Worm (Caenorhabditis elegans) whole organism, early embryonic: ENCODE measurements around the gene C50E3.12.

ENCODE experiments used
- B0310.2 ChIP-seq: sonication (generic microtip); optimal IDR thresholded peaks from 2 replicates; lab custom pipeline; 2016; ENCODE audit warnings: mild to moderate bottlenecking, missing genetic modification characterization, missing compliant biosample characterization
- F13C5.2 ChIP-seq: sonication (generic microtip); optimal IDR thresholded peaks from 2 replicates; lab custom pipeline; 2017; ENCODE audit warnings: mild to moderate bottlenecking, missing genetic modification characterization, inconsistent platforms, missing compliant biosample characterization
- aly-1 ChIP-seq: sonication (generic microtip); optimal IDR thresholded peaks from 2 replicates; lab custom pipeline; 2016; ENCODE audit warnings: missing genetic modification characterization, missing compliant biosample characterization
- ama-1 ChIP-seq: fragments of 150-350 bp; optimal IDR thresholded peaks from 2 replicates; lab custom pipeline; 2014
- ceh-13 ChIP-seq: fragments of 200-800 bp; sonication (Bioruptor generic); optimal IDR thresholded peaks from 2 replicates; lab custom pipeline; 2018; ENCODE audit warnings: mild to moderate bottlenecking, missing genetic modification characterization, missing compliant biosample characterization
- ceh-36 ChIP-seq: sonication (generic microtip); optimal IDR thresholded peaks from 2 replicates; lab custom pipeline; 2016; ENCODE audit warnings: missing genetic modification characterization, inconsistent platforms, missing compliant biosample characterization
- ets-7 ChIP-seq: sonication (generic microtip); optimal IDR thresholded peaks from 2 replicates; lab custom pipeline; 2016; ENCODE audit warnings: missing genotype, missing genetic modification characterization, missing compliant biosample characterization
- flt-1 ChIP-seq: fragments of 200-800 bp; sonication (Bioruptor generic); IDR thresholded peaks from 2 replicates; pipeline ENCODE4 v1.3.6; 2022; ENCODE audit warnings: missing genetic modification characterization, missing compliant biosample characterization
- hmbx-1 ChIP-seq: sonication (generic microtip); optimal IDR thresholded peaks from 2 replicates; lab custom pipeline; 2016; ENCODE audit warnings: mild to moderate bottlenecking, missing genetic modification characterization, missing compliant biosample characterization
- hmg-4 ChIP-seq: fragments of 200-800 bp; sonication (Bioruptor generic); optimal IDR thresholded peaks from 2 replicates; lab custom pipeline; 2018; ENCODE audit warnings: mild to moderate bottlenecking, missing genetic modification characterization, missing compliant biosample characterization
- hnd-1 ChIP-seq: sonication (generic microtip); optimal IDR thresholded peaks from 2 replicates; lab custom pipeline; 2016; ENCODE audit warnings: missing genetic modification characterization, missing compliant biosample characterization
- pes-1 ChIP-seq: fragments of 200-800 bp; sonication (Bioruptor generic); IDR thresholded peaks from 2 replicates; pipeline ENCODE4 v1.3.6; 2022; ENCODE audit warnings: missing genetic modification reagents, missing genetic modification characterization, missing compliant biosample characterization
- scrt-1 ChIP-seq: fragments of 200-800 bp; sonication (Bioruptor generic); IDR thresholded peaks from 2 replicates; pipeline ENCODE4 v1.3.6; 2022; ENCODE audit warnings: missing genetic modification characterization, missing compliant biosample characterization
- sea-1 ChIP-seq: fragments of 200-800 bp; sonication (Bioruptor generic); conservative IDR thresholded peaks from 2 replicates; pipeline ENCODE4 v1.3.6; 2022; ENCODE audit warnings: missing genetic modification characterization, missing compliant biosample characterization
- tbx-11 ChIP-seq: fragments of 200-800 bp; sonication (Bioruptor generic); IDR thresholded peaks from 2 replicates; pipeline ENCODE4 v1.3.6; 2022; ENCODE audit warnings: missing genetic modification characterization, missing compliant biosample characterization
- tbx-37 ChIP-seq: fragments of 200-800 bp; sonication (Bioruptor generic); conservative IDR thresholded peaks from 2 replicates; pipeline ENCODE4 v1.3.6; 2022; ENCODE audit warnings: missing genetic modification reagents, missing genetic modification characterization, missing compliant biosample characterization
- tra-4 ChIP-seq: sonication (generic microtip); optimal IDR thresholded peaks from 2 replicates; lab custom pipeline; 2017; ENCODE audit warnings: missing genetic modification characterization, missing compliant biosample characterization

C50E3.12 gene

ce11 chrV:7603404-7603803 lies 18.5 kb downstream of the C50E3.12 start, which contains the start of gene C50E3.11:
TSS of gene C50E3.11 (minus strand) at chrV:7603486.
- TF ChIP-seq tbx-11 (no peak), hmg-4 (GFP tag; lab: Kevin White, UChicago) (no peak), hnd-1 (tag; lab: Kevin White, UChicago) (no peak), flt-1 (GFP tag; lab: Robert Waterston, UW) (no peak), aly-1 (no peak), hmbx-1 (tag; lab: Kevin White, UChicago) (no peak), ceh-13 (no peak), tra-4 (tag; lab: Kevin White, UChicago) (no peak), ets-7 (tag; lab: Kevin White, UChicago) (no peak), tbx-37 (GFP tag; lab: Robert Waterston, UW) (no peak), F13C5.2 (tag; lab: Kevin White, UChicago) (no peak), ama-1 (lab: Kevin White, UChicago) (no peak)

ce11 chrV:7601443-7601842 lies 20.4 kb downstream of the C50E3.12 start, which contains the start of gene scl-26:
TSS of gene scl-26 (minus strand) at chrV:7601543.
- TF ChIP-seq ama-1 (lab: Kevin White, UChicago) (no peak), ceh-13 (no peak), scrt-1 (no peak), tra-4 (tag; lab: Kevin White, UChicago) (no peak), B0310.2 (no peak), hnd-1 (tag; lab: Kevin White, UChicago) (no peak), tbx-37 (GFP tag; lab: Robert Waterston, UW) (no peak), sea-1 (no peak), hmg-4 (GFP tag; lab: Kevin White, UChicago) (no peak), flt-1 (GFP tag; lab: Robert Waterston, UW) (no peak), ets-7 (tag; lab: Kevin White, UChicago) (no peak), F13C5.2 (tag; lab: Kevin White, UChicago) (no peak), hmbx-1 (tag; lab: Kevin White, UChicago) (no peak), tbx-11 (no peak), pes-1 (GFP tag; lab: Robert Waterston, UW) (no peak), ceh-36 (tag; lab: Kevin White, UChicago) (no peak)

- no peak for TF ChIP-seq pes-1 (GFP tag; lab: Robert Waterston, UW)
- no peak for TF ChIP-seq tbx-37 (GFP tag; lab: Robert Waterston, UW)
- no peak for TF ChIP-seq tra-4 (tag; lab: Kevin White, UChicago)
- TF ChIP-seq F13C5.2 (tag; lab: Kevin White, UChicago), result no peak
- TF ChIP-seq tbx-11, result no peak
- TF ChIP-seq ceh-13, result no peak
- no peak for TF ChIP-seq scrt-1
- no peak for TF ChIP-seq sea-1
- no peak for TF ChIP-seq ceh-36 (tag; lab: Kevin White, UChicago)
- no peak for TF ChIP-seq hnd-1 (tag; lab: Kevin White, UChicago)
- TF ChIP-seq ets-7 (tag; lab: Kevin White, UChicago), result no peak
- no peak for TF ChIP-seq ama-1 (lab: Kevin White, UChicago)
- TF ChIP-seq B0310.2, result no peak
- no peak for TF ChIP-seq hmg-4 (GFP tag; lab: Kevin White, UChicago)
- TF ChIP-seq hmbx-1 (tag; lab: Kevin White, UChicago), result no peak
These were observed 21.7 kb downstream of the C50E3.12 start, which contains the start of gene C50E3.9 for ce11 chrV:7600149-7600548. TSS of gene C50E3.9 (minus strand) at chrV:7600249.

ce11 chrV:7598269-7598668 lies 23.6 kb downstream of the C50E3.12 start, which contains the start of gene C50E3.7:
TSS of gene C50E3.7 (minus strand) at chrV:7598369.
- TF ChIP-seq ceh-13 (no peak), sea-1 (no peak), tbx-11 (no peak), ets-7 (tag; lab: Kevin White, UChicago) (no peak), hnd-1 (tag; lab: Kevin White, UChicago) (no peak), hmbx-1 (tag; lab: Kevin White, UChicago) (no peak), scrt-1 (no peak), F13C5.2 (tag; lab: Kevin White, UChicago) (no peak), aly-1 (no peak), ceh-36 (tag; lab: Kevin White, UChicago) (no peak), ama-1 (lab: Kevin White, UChicago) (no peak), tbx-37 (GFP tag; lab: Robert Waterston, UW) (no peak), pes-1 (GFP tag; lab: Robert Waterston, UW) (no peak), tra-4 (tag; lab: Kevin White, UChicago) (no peak), flt-1 (GFP tag; lab: Robert Waterston, UW) (no peak), hmg-4 (GFP tag; lab: Kevin White, UChicago) (no peak), B0310.2 (no peak)

- TF ChIP-seq aly-1 (no peak), hmg-4 (GFP tag; lab: Kevin White, UChicago) (no peak), hmbx-1 (tag; lab: Kevin White, UChicago) (no peak), ets-7 (tag; lab: Kevin White, UChicago) (no peak)
These were observed 26.7 kb downstream of the C50E3.12 start for ce11 chrV:7595132-7595531.

ce11 chrV:7590454-7590853 lies 31.4 kb downstream of the C50E3.12 start, which contains the start of gene C50E3.6:
TSS of gene C50E3.6 (minus strand) at chrV:7590554.
- TF ChIP-seq F13C5.2 (tag; lab: Kevin White, UChicago) (no peak), scrt-1 (no peak), sea-1 (no peak), ets-7 (tag; lab: Kevin White, UChicago) (no peak), tra-4 (tag; lab: Kevin White, UChicago) (no peak), ama-1 (lab: Kevin White, UChicago) (no peak), tbx-11 (no peak), pes-1 (GFP tag; lab: Robert Waterston, UW) (no peak), hnd-1 (tag; lab: Kevin White, UChicago) (no peak), hmg-4 (GFP tag; lab: Kevin White, UChicago) (no peak), ceh-36 (tag; lab: Kevin White, UChicago) (no peak), aly-1 (no peak), tbx-37 (GFP tag; lab: Robert Waterston, UW) (no peak), B0310.2 (no peak), hmbx-1 (tag; lab: Kevin White, UChicago) (no peak), ceh-13 (no peak), flt-1 (GFP tag; lab: Robert Waterston, UW) (no peak)

- TF ChIP-seq hmg-4 (GFP tag; lab: Kevin White, UChicago), result no peak
- no peak for TF ChIP-seq scrt-1
- no peak for TF ChIP-seq ama-1 (lab: Kevin White, UChicago)
- peak; percentile 34 for TF ChIP-seq F13C5.2 (tag; lab: Kevin White, UChicago)
- TF ChIP-seq ceh-13, result no peak
- TF ChIP-seq aly-1, result no peak
These were observed 34.2 kb downstream of the C50E3.12 start, which contains the start of the genes F19F10.11 and C50E3.5 for ce11 chrV:7587637-7588036. TSS of gene F19F10.11 (minus strand) at chrV:7587704. TSS of gene C50E3.5 (plus strand) at chrV:7587996.
